Worm (Caenorhabditis elegans) whole organism, early embryonic: Measurements from ENCODE around the gene slc-46A.
"Not testable (repeated sequence)": the region's sequence is repeated elsewhere in the genome, so short reads cannot be mapped to it uniquely, and the experiment has no call there.

Experiments used
- B0310.2 ChIP-seq: sonication (generic microtip); optimal IDR thresholded peaks from 2 replicates; lab custom pipeline; 2016; ENCODE audit warnings: mild to moderate bottlenecking, missing genetic modification characterization, missing compliant biosample characterization
- F13C5.2 ChIP-seq: sonication (generic microtip); optimal IDR thresholded peaks from 2 replicates; lab custom pipeline; 2017; ENCODE audit warnings: mild to moderate bottlenecking, missing genetic modification characterization, inconsistent platforms, missing compliant biosample characterization
- aly-1 ChIP-seq: sonication (generic microtip); optimal IDR thresholded peaks from 2 replicates; lab custom pipeline; 2016; ENCODE audit warnings: missing genetic modification characterization, missing compliant biosample characterization
- ama-1 ChIP-seq: fragments of 150-350 bp; optimal IDR thresholded peaks from 2 replicates; lab custom pipeline; 2014
- ceh-13 ChIP-seq: fragments of 200-800 bp; sonication (Bioruptor generic); optimal IDR thresholded peaks from 2 replicates; lab custom pipeline; 2018; ENCODE audit warnings: mild to moderate bottlenecking, missing genetic modification characterization, missing compliant biosample characterization
- ceh-36 ChIP-seq: sonication (generic microtip); optimal IDR thresholded peaks from 2 replicates; lab custom pipeline; 2016; ENCODE audit warnings: missing genetic modification characterization, inconsistent platforms, missing compliant biosample characterization
- ets-7 ChIP-seq: sonication (generic microtip); optimal IDR thresholded peaks from 2 replicates; lab custom pipeline; 2016; ENCODE audit warnings: missing genotype, missing genetic modification characterization, missing compliant biosample characterization
- flt-1 ChIP-seq: fragments of 200-800 bp; sonication (Bioruptor generic); IDR thresholded peaks from 2 replicates; pipeline ENCODE4 v1.3.6; 2022; ENCODE audit warnings: missing genetic modification characterization, missing compliant biosample characterization
- hmbx-1 ChIP-seq: sonication (generic microtip); optimal IDR thresholded peaks from 2 replicates; lab custom pipeline; 2016; ENCODE audit warnings: mild to moderate bottlenecking, missing genetic modification characterization, missing compliant biosample characterization
- hmg-4 ChIP-seq: fragments of 200-800 bp; sonication (Bioruptor generic); optimal IDR thresholded peaks from 2 replicates; lab custom pipeline; 2018; ENCODE audit warnings: mild to moderate bottlenecking, missing genetic modification characterization, missing compliant biosample characterization
- hnd-1 ChIP-seq: sonication (generic microtip); optimal IDR thresholded peaks from 2 replicates; lab custom pipeline; 2016; ENCODE audit warnings: missing genetic modification characterization, missing compliant biosample characterization
- pes-1 ChIP-seq: fragments of 200-800 bp; sonication (Bioruptor generic); IDR thresholded peaks from 2 replicates; pipeline ENCODE4 v1.3.6; 2022; ENCODE audit warnings: missing genetic modification reagents, missing genetic modification characterization, missing compliant biosample characterization
- scrt-1 ChIP-seq: fragments of 200-800 bp; sonication (Bioruptor generic); IDR thresholded peaks from 2 replicates; pipeline ENCODE4 v1.3.6; 2022; ENCODE audit warnings: missing genetic modification characterization, missing compliant biosample characterization
- sea-1 ChIP-seq: fragments of 200-800 bp; sonication (Bioruptor generic); conservative IDR thresholded peaks from 2 replicates; pipeline ENCODE4 v1.3.6; 2022; ENCODE audit warnings: missing genetic modification characterization, missing compliant biosample characterization
- tbx-11 ChIP-seq: fragments of 200-800 bp; sonication (Bioruptor generic); IDR thresholded peaks from 2 replicates; pipeline ENCODE4 v1.3.6; 2022; ENCODE audit warnings: missing genetic modification characterization, missing compliant biosample characterization
- tbx-37 ChIP-seq: fragments of 200-800 bp; sonication (Bioruptor generic); conservative IDR thresholded peaks from 2 replicates; pipeline ENCODE4 v1.3.6; 2022; ENCODE audit warnings: missing genetic modification reagents, missing genetic modification characterization, missing compliant biosample characterization
- tra-4 ChIP-seq: sonication (generic microtip); optimal IDR thresholded peaks from 2 replicates; lab custom pipeline; 2017; ENCODE audit warnings: missing genetic modification characterization, missing compliant biosample characterization

Gene slc-46A

DNA sequence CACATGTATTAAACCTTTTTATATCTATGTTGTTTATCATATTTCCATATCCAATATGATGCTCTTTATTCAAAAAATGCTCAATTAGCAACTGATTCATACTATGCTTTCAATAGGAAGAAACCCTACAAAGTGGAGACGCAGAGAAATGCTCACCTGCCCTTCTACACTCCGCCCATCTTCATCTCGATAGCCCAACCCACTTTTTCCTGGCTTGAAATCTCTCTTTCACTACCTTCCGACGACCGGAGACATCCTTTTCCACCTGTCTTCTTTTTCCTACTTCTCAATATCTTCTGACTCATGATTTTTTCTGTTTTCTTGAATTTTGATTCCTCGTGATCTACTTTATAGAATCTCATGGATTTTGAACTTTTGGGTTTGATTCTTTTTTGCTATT lies 30.1 kb upstream of the slc-46A start:
- no peak for TF ChIP-seq tra-4 (tag; lab: Kevin White, UChicago)
- no peak for TF ChIP-seq ama-1 (lab: Kevin White, UChicago)
- no peak for TF ChIP-seq F13C5.2 (tag; lab: Kevin White, UChicago)
- TF ChIP-seq pes-1 (GFP tag; lab: Robert Waterston, UW): no peak

- no peak for TF ChIP-seq aly-1 (tag; lab: Kevin White, UChicago)
- TF ChIP-seq B0310.2 (tag; lab: Kevin White, UChicago): no peak
- TF ChIP-seq pes-1 (GFP tag; lab: Robert Waterston, UW): no peak
- no peak for TF ChIP-seq hmg-4 (GFP tag; lab: Kevin White, UChicago)
- no peak for TF ChIP-seq ceh-13 (GFP tag; lab: Kevin White, UChicago)
- no peak for TF ChIP-seq hmbx-1
- TF ChIP-seq flt-1 (GFP tag; lab: Robert Waterston, UW): no peak
- TF ChIP-seq tbx-11 (GFP tag; lab: Robert Waterston, UW): no peak
- no peak for TF ChIP-seq tra-4 (tag; lab: Kevin White, UChicago)
- no peak for TF ChIP-seq hnd-1
- TF ChIP-seq ceh-36 (tag; lab: Kevin White, UChicago): no peak
- TF ChIP-seq F13C5.2 (tag; lab: Kevin White, UChicago): no peak
- TF ChIP-seq scrt-1 (GFP tag; lab: Robert Waterston, UW): no peak
- no peak for TF ChIP-seq tbx-37 (GFP tag; lab: Robert Waterston, UW)
- no peak for TF ChIP-seq ama-1 (lab: Kevin White, UChicago)
- no peak for TF ChIP-seq ets-7
- TF ChIP-seq sea-1 (GFP tag; lab: Robert Waterston, UW): no peak
These were observed 28.5 kb upstream of the slc-46A start, which contains the start of gene nlp-47 for ce11 chrIV:5290547-5290946. nlp-47 (plus strand) TSS chrIV:5290847.

- TF ChIP-seq tra-4 (tag; lab: Kevin White, UChicago) (no peak), ama-1 (lab: Kevin White, UChicago) (no peak), ceh-36 (tag; lab: Kevin White, UChicago) (no peak), aly-1 (tag; lab: Kevin White, UChicago) (no peak), hnd-1 (no peak), F13C5.2 (tag; lab: Kevin White, UChicago) (no peak), ets-7 (no peak), flt-1 (GFP tag; lab: Robert Waterston, UW) (no peak), pes-1 (GFP tag; lab: Robert Waterston, UW) (no peak), hmbx-1 (no peak), ceh-13 (GFP tag; lab: Kevin White, UChicago) (no peak), tbx-11 (GFP tag; lab: Robert Waterston, UW) (no peak), hmg-4 (GFP tag; lab: Kevin White, UChicago) (no peak), tbx-37 (GFP tag; lab: Robert Waterston, UW) (no peak), sea-1 (GFP tag; lab: Robert Waterston, UW) (no peak), B0310.2 (tag; lab: Kevin White, UChicago) (no peak), scrt-1 (GFP tag; lab: Robert Waterston, UW) (no peak)
These were observed 27.8 kb upstream of the slc-46A start for ce11 chrIV:5291207-5291606.

ce11 chrIV:5294467-5294866 lies 24.6 kb upstream of the slc-46A start:
- TF ChIP-seq B0310.2 (tag; lab: Kevin White, UChicago) (no peak), ceh-13 (GFP tag; lab: Kevin White, UChicago) (no peak), ceh-36 (tag; lab: Kevin White, UChicago) (no peak), sea-1 (GFP tag; lab: Robert Waterston, UW) (no peak), tbx-37 (GFP tag; lab: Robert Waterston, UW) (no peak), aly-1 (tag; lab: Kevin White, UChicago) (no peak), hnd-1 (no peak), F13C5.2 (tag; lab: Kevin White, UChicago) (no peak), ets-7 (no peak), tra-4 (tag; lab: Kevin White, UChicago) (no peak), tbx-11 (GFP tag; lab: Robert Waterston, UW) (no peak)

DNA sequence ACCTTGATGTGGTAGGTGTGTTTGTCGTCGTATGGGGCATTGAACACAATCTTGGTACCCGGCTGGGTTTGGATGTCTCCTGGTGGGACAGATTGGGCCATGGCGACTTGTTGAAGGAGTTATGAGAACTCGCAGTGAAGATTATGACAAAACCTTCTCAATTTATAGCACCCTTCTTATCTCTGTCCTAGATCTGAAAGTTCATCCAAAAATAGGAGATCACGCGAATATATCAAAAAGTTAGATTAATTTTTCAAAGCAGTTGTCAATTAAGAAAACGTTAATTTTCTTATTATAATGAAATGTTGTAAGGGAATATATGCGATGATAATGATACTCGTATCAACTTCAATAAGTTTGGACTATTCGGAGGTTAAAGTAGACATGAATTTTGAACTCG lies 23.8 kb upstream of the slc-46A start, which contains the start of gene msp-51:
TSS of gene msp-51 (minus strand) at position 101 of the 400 bp plus-strand sequence.
- TF ChIP-seq tbx-37 (GFP tag; lab: Robert Waterston, UW); ceh-13 (GFP tag; lab: Kevin White, UChicago); tbx-11 (GFP tag; lab: Robert Waterston, UW): not testable (repeated sequence)

DNA sequence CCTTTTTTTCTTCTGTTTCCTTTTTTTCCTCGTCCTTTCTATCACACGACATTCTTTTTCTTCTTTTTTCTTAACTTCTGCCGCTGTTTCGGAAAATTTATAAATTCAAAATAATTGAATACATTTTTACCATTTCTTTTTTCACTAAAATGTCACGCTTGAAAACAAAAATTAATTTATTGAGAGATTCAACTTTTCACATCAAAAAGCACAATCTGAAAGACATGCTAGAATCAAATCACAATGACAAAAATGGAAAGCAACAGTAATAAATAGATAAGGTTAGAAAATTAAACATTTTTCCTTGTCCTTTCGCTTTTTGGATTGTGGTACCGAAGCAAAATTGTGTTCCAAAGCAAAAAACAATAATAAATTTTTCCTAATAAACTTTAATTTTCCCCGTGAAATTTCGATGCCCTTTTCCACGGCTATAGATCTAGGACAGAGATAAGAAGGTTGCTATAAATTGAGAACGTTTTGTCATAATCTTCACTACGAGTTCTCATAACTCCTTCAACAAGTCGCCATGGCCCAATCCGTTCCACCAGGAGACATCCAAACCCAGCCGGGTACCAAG lies 21.5 kb upstream of the slc-46A start, which contains the start of the genes ZK354.6 and msp-113:
TSS of gene ZK354.6 (minus strand) at position 101 of the 577 bp plus-strand sequence.
TSS of gene msp-113 (plus strand) at position 527 of the 577 bp plus-strand sequence.
- no peak for TF ChIP-seq hmg-4 (GFP tag; lab: Kevin White, UChicago)
- TF ChIP-seq aly-1 (tag; lab: Kevin White, UChicago): no peak
- TF ChIP-seq tbx-11 (GFP tag; lab: Robert Waterston, UW): no peak
- TF ChIP-seq flt-1 (GFP tag; lab: Robert Waterston, UW): no peak
- no peak for TF ChIP-seq ceh-36 (tag; lab: Kevin White, UChicago)
- no peak for TF ChIP-seq tra-4 (tag; lab: Kevin White, UChicago)
- TF ChIP-seq tbx-37 (GFP tag; lab: Robert Waterston, UW): no peak
- no peak for TF ChIP-seq ceh-13 (GFP tag; lab: Kevin White, UChicago)
- no peak for TF ChIP-seq ets-7
- TF ChIP-seq pes-1 (GFP tag; lab: Robert Waterston, UW): no peak
- TF ChIP-seq ama-1 (lab: Kevin White, UChicago): no peak
- no peak for TF ChIP-seq scrt-1 (GFP tag; lab: Robert Waterston, UW)
- TF ChIP-seq sea-1 (GFP tag; lab: Robert Waterston, UW): no peak
- no peak for TF ChIP-seq B0310.2 (tag; lab: Kevin White, UChicago)
- no peak for TF ChIP-seq hmbx-1
- TF ChIP-seq F13C5.2 (tag; lab: Kevin White, UChicago): no peak
- TF ChIP-seq hnd-1: no peak

ce11 chrIV:5303030-5303429 lies 16.0 kb upstream of the slc-46A start, which contains the start of gene ZK354.7:
ZK354.7 (minus strand) TSS chrIV:5303130.
- TF ChIP-seq ets-7 (no peak), tra-4 (tag; lab: Kevin White, UChicago) (no peak), tbx-37 (GFP tag; lab: Robert Waterston, UW) (no peak), flt-1 (GFP tag; lab: Robert Waterston, UW) (no peak), sea-1 (GFP tag; lab: Robert Waterston, UW) (no peak), ceh-36 (tag; lab: Kevin White, UChicago) (no peak), hmbx-1 (no peak), tbx-11 (GFP tag; lab: Robert Waterston, UW) (no peak), hmg-4 (GFP tag; lab: Kevin White, UChicago) (no peak), scrt-1 (GFP tag; lab: Robert Waterston, UW) (no peak), pes-1 (GFP tag; lab: Robert Waterston, UW) (no peak), ceh-13 (GFP tag; lab: Kevin White, UChicago) (no peak), aly-1 (tag; lab: Kevin White, UChicago) (no peak), ama-1 (lab: Kevin White, UChicago) (no peak), hnd-1 (no peak), B0310.2 (tag; lab: Kevin White, UChicago) (no peak), F13C5.2 (tag; lab: Kevin White, UChicago) (no peak)
